Worm (Caenorhabditis elegans) whole organism, L3 larva: ENCODE results near the gene C47E12.2.

ENCODE experiments used
- ceh-9 ChIP-seq: sonication (generic microtip); optimal IDR thresholded peaks from 2 replicates; lab custom pipeline; 2018; ENCODE audit warnings: missing biosample characterization, missing genetic modification characterization
- elt-1 ChIP-seq: fragments of 150-350 bp; optimal IDR thresholded peaks from 2 replicates; lab custom pipeline; 2014; ENCODE audit warnings: missing biosample characterization, missing genetic modification characterization
- elt-3 ChIP-seq, 3 experiments: fragments of 150-350 bp in 1 of 3; sonication (generic microtip) in 2 of 3; optimal IDR thresholded peaks; 2 replicates in 2 of 3; 4 replicates in 1 of 3; lab custom pipeline; 2014 to 2017; ENCODE audit warnings: missing biosample characterization in 3 of 3, missing genetic modification characterization in 3 of 3
- fos-1 ChIP-seq: fragments of 150-350 bp; optimal IDR thresholded peaks from 2 replicates; lab custom pipeline; 2014; ENCODE audit warnings: missing biosample characterization, missing genetic modification characterization
- lin-39 ChIP-seq: fragments of 150-350 bp; optimal IDR thresholded peaks from 2 replicates; lab custom pipeline; 2018; ENCODE audit warnings: missing biosample characterization, missing genetic modification reagents, missing genetic modification characterization
- lsy-12 ChIP-seq: sonication (generic microtip); optimal IDR thresholded peaks from 2 replicates; lab custom pipeline; 2016; ENCODE audit warnings: mild to moderate bottlenecking, missing genetic modification characterization, missing compliant biosample characterization
- mdl-1 ChIP-seq: fragments of 150-350 bp; optimal IDR thresholded peaks from 2 replicates; lab custom pipeline; 2014; ENCODE audit warnings: missing biosample characterization, missing genetic modification characterization
- nhr-12 ChIP-seq: fragments of 150-350 bp; optimal IDR thresholded peaks from 2 replicates; lab custom pipeline; 2014; ENCODE audit warnings: missing biosample characterization, missing genetic modification characterization
- nhr-77 ChIP-seq: fragments of 150-350 bp; optimal IDR thresholded peaks from 2 replicates; lab custom pipeline; 2014; ENCODE audit warnings: missing biosample characterization, missing genetic modification characterization
- pqm-1 ChIP-seq: fragments of 150-350 bp; optimal IDR thresholded peaks from 2 replicates; lab custom pipeline; 2017; ENCODE audit warnings: missing biosample characterization, missing genetic modification characterization, inconsistent platforms
- skn-1 ChIP-seq: fragments of 150-350 bp; optimal IDR thresholded peaks from 2 replicates; lab custom pipeline; 2014; ENCODE audit warnings: missing biosample characterization, missing genetic modification characterization
- tbx-2 ChIP-seq: sonication (generic microtip); optimal IDR thresholded peaks from 2 replicates; lab custom pipeline; 2016; ENCODE audit warnings: mild to moderate bottlenecking, missing genetic modification characterization, missing compliant biosample characterization
- ztf-11 ChIP-seq: fragments of 150-350 bp; optimal IDR thresholded peaks from 2 replicates; lab custom pipeline; 2014; ENCODE audit warnings: missing biosample characterization, missing genetic modification characterization
- ztf-4 ChIP-seq: fragments of 150-350 bp; optimal IDR thresholded peaks from 2 replicates; lab custom pipeline; 2014; ENCODE audit warnings: missing biosample characterization, missing genetic modification characterization

DNA sequence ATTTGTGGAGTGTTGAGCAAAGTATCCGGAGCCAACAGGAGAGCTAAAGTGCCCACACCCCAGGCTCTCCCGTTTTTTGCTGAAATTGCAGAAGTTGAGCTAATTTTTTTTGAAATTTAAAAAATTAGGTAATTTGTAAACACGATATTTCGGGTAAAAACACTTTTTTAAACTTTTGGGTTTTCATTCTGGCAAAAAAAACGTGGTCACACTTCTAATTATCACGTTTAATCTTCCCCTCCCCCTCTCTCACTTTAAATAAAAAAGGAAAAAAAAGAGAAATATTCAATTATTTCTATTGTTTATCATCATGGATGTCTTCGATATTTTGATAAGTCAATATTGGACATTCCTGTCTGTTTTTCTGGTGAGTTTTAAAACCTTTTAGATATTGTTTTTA lies 29.8 kb upstream of the C47E12.2 start, which contains the start of gene F44D12.6:
- no peak for TF ChIP-seq mdl-1 (tag; lab: Kevin White, UChicago)
- no peak for TF ChIP-seq lsy-12
- TF ChIP-seq ztf-11 = no peak
- TF ChIP-seq skn-1 (tag; lab: Kevin White, UChicago) = no peak
- TF ChIP-seq lin-39 (tag; lab: Kevin White, UChicago) = no peak
- no peak for TF ChIP-seq ztf-4
- no peak for TF ChIP-seq nhr-77 (tag; lab: Kevin White, UChicago)
- TF ChIP-seq tbx-2 (tag; lab: Kevin White, UChicago) = no peak
- TF ChIP-seq pqm-1 (tag; lab: Kevin White, UChicago) = no peak
- no peak for TF ChIP-seq ceh-9 (tag; lab: Kevin White, UChicago)
- TF ChIP-seq nhr-12 (tag; lab: Kevin White, UChicago) = no peak
- no peak for TF ChIP-seq elt-1 (tag; lab: Kevin White, UChicago)
- no peak for TF ChIP-seq elt-3 (tag; optimal IDR thresholded peaks at IDR 0.05; lab: Kevin White, UChicago)
- no peak for TF ChIP-seq fos-1 (tag; lab: Kevin White, UChicago)
